Fruit fly (Drosophila melanogaster) whole organism, embryonic: Measurements from ENCODE around the gene Ctl1.

Source experiments
- ATbp ChIP-seq: fragments of 200-800 bp; sonication (Bioruptor generic); optimal IDR thresholded peaks from 2 replicates; lab custom pipeline; 2017; ENCODE audit warnings: missing biosample characterization, mild to moderate bottlenecking, missing genetic modification characterization, missing genetic modification reagents
- Adf1 ChIP-seq: fragments of 200-800 bp; sonication (Bioruptor generic); IDR thresholded peaks from 2 replicates; pipeline ENCODE4 v1.3.6; 2022; ENCODE audit warnings: missing biosample characterization, missing genetic modification characterization
- B-H2 ChIP-seq: fragments of 200-800 bp; sonication (Bioruptor generic); optimal IDR thresholded peaks from 2 replicates; lab custom pipeline; 2018; ENCODE audit warnings: missing biosample characterization, mild to moderate bottlenecking, missing genetic modification characterization
- CG12659 ChIP-seq: fragments of 200-800 bp; sonication (Bioruptor generic); optimal IDR thresholded peaks from 3 replicates; lab custom pipeline; 2017; ENCODE audit warnings: mild to moderate bottlenecking, missing biosample characterization, missing genetic modification reagents, missing genetic modification characterization
- CG13894 ChIP-seq: fragments of 200-800 bp; sonication (Bioruptor generic); optimal IDR thresholded peaks from 3 replicates; lab custom pipeline; 2018; ENCODE audit warnings: missing biosample characterization, mild to moderate bottlenecking, missing genetic modification characterization, moderate library complexity
- CG15479 ChIP-seq: fragments of 200-800 bp; sonication (Bioruptor generic); optimal IDR thresholded peaks from 3 replicates; lab custom pipeline; 2019; ENCODE audit warnings: missing biosample characterization, mild to moderate bottlenecking, missing genetic modification characterization, moderate library complexity
- CG15514 ChIP-seq: fragments of 200-800 bp; sonication (Bioruptor generic); optimal IDR thresholded peaks from 3 replicates; lab custom pipeline; 2017; ENCODE audit warnings: missing biosample characterization, missing genetic modification characterization, mild to moderate bottlenecking, moderate library complexity, missing genetic modification reagents
- CG16863 ChIP-seq: fragments of 200-800 bp; sonication (Bioruptor generic); optimal IDR thresholded peaks from 3 replicates; lab custom pipeline; 2016; ENCODE audit warnings: missing biosample characterization, missing genetic modification characterization
- CG18764 ChIP-seq: fragments of 200-800 bp; sonication (Bioruptor generic); optimal IDR thresholded peaks from 3 replicates; lab custom pipeline; 2016; ENCODE audit warnings: missing biosample characterization, missing genetic modification characterization
- CG2116 ChIP-seq: fragments of 200-800 bp; sonication (Bioruptor generic); optimal IDR thresholded peaks from 3 replicates; lab custom pipeline; 2018; ENCODE audit warnings: missing biosample characterization, mild to moderate bottlenecking, missing genetic modification characterization
- CG2678 ChIP-seq: fragments of 200-800 bp; sonication (Bioruptor generic); optimal IDR thresholded peaks from 3 replicates; lab custom pipeline; 2019; ENCODE audit warnings: missing biosample characterization, mild to moderate bottlenecking, missing genetic modification characterization, moderate library complexity
- CG31365 ChIP-seq: fragments of 200-800 bp; sonication (Bioruptor generic); optimal IDR thresholded peaks from 2 replicates; lab custom pipeline; 2018; ENCODE audit warnings: missing biosample characterization, mild to moderate bottlenecking, missing genetic modification characterization
- CG3847 ChIP-seq: fragments of 200-800 bp; sonication (Bioruptor generic); IDR thresholded peaks from 2 replicates; pipeline ENCODE4 v1.3.6; 2022; ENCODE audit warnings: missing biosample characterization, missing genetic modification characterization
- CG43689 ChIP-seq: fragments of 200-800 bp; sonication (Bioruptor generic); IDR thresholded peaks from 2 replicates; pipeline ENCODE4 v1.3.6; 2022; ENCODE audit warnings: missing biosample characterization, missing genetic modification characterization
- CG4707 ChIP-seq: fragments of 200-800 bp; sonication (Bioruptor generic); optimal IDR thresholded peaks from 2 replicates; lab custom pipeline; 2018; ENCODE audit warnings: missing biosample characterization, mild to moderate bottlenecking, missing genetic modification characterization, moderate library complexity
- CG4854 ChIP-seq: fragments of 200-800 bp; sonication (Bioruptor generic); optimal IDR thresholded peaks from 2 replicates; lab custom pipeline; 2016; ENCODE audit warnings: missing biosample characterization, missing genetic modification characterization, inconsistent platforms
- CG6683 ChIP-seq: fragments of 200-800 bp; sonication (Bioruptor generic); optimal IDR thresholded peaks from 2 replicates; lab custom pipeline; 2017; ENCODE audit warnings: missing biosample characterization, mild to moderate bottlenecking, missing genetic modification characterization, missing genetic modification reagents
- CG7357 ChIP-seq: fragments of 200-800 bp; sonication (Bioruptor generic); IDR thresholded peaks from 3 replicates; pipeline ENCODE4 v1.3.6; 2022; ENCODE audit warnings: missing biosample characterization, missing genetic modification characterization
- CG7372 ChIP-seq: fragments of 200-800 bp; sonication (Bioruptor generic); IDR thresholded peaks from 2 replicates; pipeline ENCODE4 v1.3.6; 2022; ENCODE audit warnings: missing biosample characterization, missing genetic modification characterization
- Fer2 ChIP-seq: fragments of 200-800 bp; sonication (Bioruptor generic); optimal IDR thresholded peaks from 2 replicates; lab custom pipeline; 2018; ENCODE audit warnings: missing biosample characterization, mild to moderate bottlenecking, missing genetic modification characterization, moderate library complexity
- Gug ChIP-seq: fragments of 200-800 bp; sonication (Bioruptor generic); IDR thresholded peaks from 4 replicates; pipeline ENCODE4 v1.3.6; 2022; ENCODE audit warnings: missing biosample characterization, missing genetic modification characterization
- HLHmδ ChIP-seq: fragments of 200-800 bp; sonication (Bioruptor generic); optimal IDR thresholded peaks from 2 replicates; lab custom pipeline; 2018; ENCODE audit warnings: missing biosample characterization, mild to moderate bottlenecking, missing genetic modification characterization, moderate library complexity
- Mad ChIP-seq: fragments of 200-800 bp; sonication (Bioruptor generic); optimal IDR thresholded peaks from 2 replicates; lab custom pipeline; 2016; ENCODE audit warnings: missing biosample characterization, missing genetic modification characterization
- Oaz ChIP-seq: fragments of 200-800 bp; sonication (Bioruptor generic); IDR thresholded peaks from 2 replicates; pipeline ENCODE4 v1.3.6; 2022; ENCODE audit warnings: missing biosample characterization, missing genetic modification characterization
- Ptx1 ChIP-seq: fragments of 200-800 bp; sonication (Bioruptor generic); IDR thresholded peaks from 2 replicates; pipeline ENCODE4 v1.3.6; 2022; ENCODE audit warnings: missing biosample characterization, missing genetic modification characterization
- Side ChIP-seq: fragments of 200-800 bp; sonication (Bioruptor generic); optimal IDR thresholded peaks from 2 replicates; lab custom pipeline; 2016; ENCODE audit warnings: missing biosample characterization, missing genetic modification characterization
- ara ChIP-seq: fragments of 200-800 bp; sonication (Bioruptor generic); IDR thresholded peaks from 2 replicates; pipeline ENCODE4 v1.3.6; 2022; ENCODE audit warnings: missing biosample characterization, missing genetic modification characterization
- ase ChIP-seq: fragments of 200-800 bp; sonication (Bioruptor generic); IDR thresholded peaks from 3 replicates; pipeline ENCODE4 v1.3.6; 2022; ENCODE audit warnings: missing biosample characterization, missing genetic modification characterization
- bab2 ChIP-seq: fragments of 200-800 bp; sonication (Bioruptor generic); optimal IDR thresholded peaks from 2 replicates; lab custom pipeline; 2016; ENCODE audit warnings: missing biosample characterization, missing genetic modification characterization
- crc ChIP-seq: fragments of 200-800 bp; sonication (Bioruptor generic); optimal IDR thresholded peaks from 2 replicates; lab custom pipeline; 2016; ENCODE audit warnings: missing biosample characterization, missing genetic modification characterization
- dimm ChIP-seq: fragments of 200-800 bp; sonication (Bioruptor generic); IDR thresholded peaks from 2 replicates; pipeline ENCODE4 v1.3.6; 2022; ENCODE audit warnings: missing biosample characterization, missing genetic modification characterization
- emc ChIP-seq: fragments of 200-800 bp; sonication (Bioruptor generic); optimal IDR thresholded peaks from 2 replicates; lab custom pipeline; 2016; ENCODE audit warnings: missing biosample characterization, missing genetic modification characterization
- ems ChIP-seq: fragments of 200-800 bp; sonication (Bioruptor generic); optimal IDR thresholded peaks from 3 replicates; lab custom pipeline; 2016; ENCODE audit warnings: missing biosample characterization, missing genetic modification characterization
- fru ChIP-seq: fragments of >200 bp; optimal IDR thresholded peaks from 2 replicates; lab custom pipeline; 2017
- gce ChIP-seq: fragments of 200-800 bp; sonication (Bioruptor generic); IDR thresholded peaks from 3 replicates; pipeline ENCODE4 v1.3.6; 2022; ENCODE audit warnings: missing biosample characterization, missing genetic modification characterization
- gsb ChIP-seq: fragments of 200-800 bp; sonication (Bioruptor generic); IDR thresholded peaks from 2 replicates; pipeline ENCODE4 v1.3.6; 2022; ENCODE audit warnings: missing biosample characterization, missing genetic modification characterization
- gsb-n ChIP-seq: fragments of 200-800 bp; sonication (Bioruptor generic); optimal IDR thresholded peaks from 3 replicates; lab custom pipeline; 2018; ENCODE audit warnings: missing biosample characterization, mild to moderate bottlenecking, missing genetic modification characterization
- gt ChIP-seq: fragments of 200-800 bp; sonication (Bioruptor generic); IDR thresholded peaks from 2 replicates; pipeline ENCODE4 v1.3.6; 2022; ENCODE audit warnings: missing biosample characterization, missing genetic modification characterization
- jumu ChIP-seq: fragments of 200-800 bp; sonication (Bioruptor generic); optimal IDR thresholded peaks from 3 replicates; lab custom pipeline; 2016; ENCODE audit warnings: missing biosample characterization, missing genetic modification characterization
- lilli ChIP-seq: fragments of 200-800 bp; sonication (Bioruptor generic); optimal IDR thresholded peaks from 3 replicates; lab custom pipeline; 2016; ENCODE audit warnings: missing biosample characterization, missing genetic modification characterization
- lmd ChIP-seq: fragments of 200-800 bp; sonication (Bioruptor generic); IDR thresholded peaks from 2 replicates; pipeline ENCODE4 v1.3.6; 2022; ENCODE audit warnings: missing biosample characterization, missing genetic modification characterization
- lola ChIP-seq, 3 experiments: fragments of >200 bp in 2 of 3; fragments of 200-800 bp in 1 of 3; sonication (Bioruptor generic) in 1 of 3; optimal IDR thresholded peaks; 2 replicates each; lab custom pipeline; 2017 to 2019; ENCODE audit warnings: missing biosample characterization in 3 of 3, missing genetic modification characterization in 3 of 3, mild to moderate bottlenecking in 1 of 3, moderate library complexity in 1 of 3
- nom ChIP-seq: fragments of 200-800 bp; sonication (Bioruptor generic); optimal IDR thresholded peaks from 2 replicates; lab custom pipeline; 2017; ENCODE audit warnings: missing biosample characterization, missing genetic modification characterization, mild to moderate bottlenecking, moderate library complexity, missing genetic modification reagents
- pnt ChIP-seq: fragments of 200-800 bp; sonication (Bioruptor generic); optimal IDR thresholded peaks from 3 replicates; lab custom pipeline; 2016; ENCODE audit warnings: missing biosample characterization, missing genetic modification characterization
- pros ChIP-seq: fragments of 200-800 bp; sonication (Bioruptor generic); optimal IDR thresholded peaks from 3 replicates; lab custom pipeline; 2019; ENCODE audit warnings: missing biosample characterization, mild to moderate bottlenecking, missing genetic modification characterization, moderate library complexity
- ranshi ChIP-seq: fragments of 200-800 bp; sonication (Bioruptor generic); IDR thresholded peaks from 2 replicates; pipeline ENCODE4 v1.3.6; 2022; ENCODE audit warnings: missing biosample characterization, missing genetic modification characterization
- sim ChIP-seq: fragments of 200-800 bp; sonication (Bioruptor generic); IDR thresholded peaks from 2 replicates; pipeline ENCODE4 v1.3.6; 2022; ENCODE audit warnings: missing biosample characterization, missing genetic modification characterization
- so ChIP-seq: fragments of 200-800 bp; sonication (Bioruptor generic); IDR thresholded peaks from 3 replicates; pipeline ENCODE4 v1.3.6; 2022; ENCODE audit warnings: missing biosample characterization, missing genetic modification characterization
- sug ChIP-seq: fragments of 200-800 bp; optimal IDR thresholded peaks from 2 replicates; lab custom pipeline; 2019; ENCODE audit warnings: missing biosample characterization, mild to moderate bottlenecking, missing genetic modification characterization, moderate library complexity
- wdn ChIP-seq: fragments of 200-800 bp; sonication (Bioruptor generic); IDR thresholded peaks from 2 replicates; pipeline ENCODE4 v1.3.6; 2022; ENCODE audit warnings: missing biosample characterization, missing genetic modification characterization
- wek ChIP-seq: fragments of 200-800 bp; sonication (Bioruptor generic); optimal IDR thresholded peaks from 3 replicates; lab custom pipeline; 2018; ENCODE audit warnings: missing biosample characterization, mild to moderate bottlenecking, missing genetic modification characterization, moderate library complexity

Gene Ctl1

dm6 chr3L:4269920-4270319, 7.8 kb upstream of the Ctl1 start (continued):
- TF ChIP-seq CG13894 (tag; lab: Kevin White, UChicago) = no peak
- peak; percentile 48 for TF ChIP-seq nom (GFP tag; lab: Kevin White, UChicago)
- 0 out of 2 replicates have a peak, but pooled peaks have one; percentile 35 for TF ChIP-seq sim (GFP tag; lab: Robert Waterston, UW)
- TF ChIP-seq dimm = no peak
- TF ChIP-seq emc = no peak
- no peak for TF ChIP-seq Side (GFP tag; lab: Kevin White, UChicago)
- TF ChIP-seq sug = no peak
- peak; percentile 61; the same call in 1 of the 3 replicates for TF ChIP-seq gce
- no peak for TF ChIP-seq Adf1 (GFP tag; lab: Robert Waterston, UW)
- TF ChIP-seq ATbp (GFP tag; lab: Kevin White, UChicago) = peak; percentile 69
- TF ChIP-seq lmd (GFP tag; lab: Robert Waterston, UW) = peak; percentile 66
- TF ChIP-seq CG4707 (GFP tag; lab: Kevin White, UChicago) = peak; percentile 33
- peak; percentile 36 for TF ChIP-seq CG18764 (GFP tag; lab: Kevin White, UChicago)
- peak; percentile 61 for TF ChIP-seq gsb-n (tag; lab: Kevin White, UChicago)
- TF ChIP-seq ranshi = peak; percentile 51; the same call in 1 of the 2 replicates
- peak; percentile 47 for TF ChIP-seq CG6683 (GFP tag; lab: Kevin White, UChicago)
- peak; percentile 59; the same call in 2 of the 3 replicates for TF ChIP-seq so (GFP tag; lab: Robert Waterston, UW)
- TF ChIP-seq Mad (GFP tag; lab: Kevin White, UChicago) = no peak
- TF ChIP-seq CG12659 = peak; percentile 65
- peak in 1 of 3 experiments; percentile 77 for TF ChIP-seq lola (GFP tag; optimal IDR thresholded peaks at IDR 0.05; lab: Kevin White, UChicago)
- TF ChIP-seq pnt (GFP tag; lab: Kevin White, UChicago) = no peak
- no peak for TF ChIP-seq pros (GFP tag; lab: Kevin White, UChicago)
- TF ChIP-seq wdn (GFP tag; lab: Robert Waterston, UW) = 0 out of 2 replicates have a peak, but pooled peaks have one; percentile 7
- peak; percentile 79 for TF ChIP-seq Ptx1 (GFP tag; lab: Robert Waterston, UW)
- peak; percentile 38; the same call in 1 of the 3 replicates for TF ChIP-seq CG7357 (GFP tag; lab: Robert Waterston, UW)
- TF ChIP-seq CG31365 (tag; lab: Kevin White, UChicago) = no peak
- peak; percentile 17 for TF ChIP-seq CG2116
- TF ChIP-seq crc (GFP tag; lab: Kevin White, UChicago) = no peak
- TF ChIP-seq gt (GFP tag; lab: Robert Waterston, UW) = 0 out of 2 replicates have a peak, but pooled peaks have one; percentile 7
- TF ChIP-seq Gug (GFP tag; lab: Robert Waterston, UW) = 0 out of 4 replicates have a peak, but pooled peaks have one; percentile 8
- peak; percentile 75 for TF ChIP-seq ara
- peak; percentile 16 for TF ChIP-seq Fer2 (tag; lab: Kevin White, UChicago)
- no peak for TF ChIP-seq jumu
- peak; percentile 34; the same call in 1 of the 2 replicates for TF ChIP-seq CG3847 (GFP tag; lab: Robert Waterston, UW)
- TF ChIP-seq Oaz (GFP tag; lab: Robert Waterston, UW) = peak; percentile 31; the same call in 1 of the 2 replicates
- no peak for TF ChIP-seq CG43689 (GFP tag; lab: Robert Waterston, UW)
- no peak for TF ChIP-seq wek (GFP tag; lab: Kevin White, UChicago)
- no peak for TF ChIP-seq fru (lab: Kevin White, UChicago)
- no peak for TF ChIP-seq CG16863 (GFP tag; lab: Kevin White, UChicago)
- peak; percentile 41; the same call in 1 of the 2 replicates for TF ChIP-seq gsb (GFP tag; lab: Robert Waterston, UW)
- TF ChIP-seq CG15514 (GFP tag; lab: Kevin White, UChicago) = peak; percentile 20
- peak; percentile 47; the same call in 1 of the 2 replicates for TF ChIP-seq CG7372 (GFP tag; lab: Robert Waterston, UW)
- no peak for TF ChIP-seq HLHmδ
- TF ChIP-seq bab2 (GFP tag; lab: Kevin White, UChicago) = no peak
- TF ChIP-seq ase (GFP tag; lab: Robert Waterston, UW) = peak; percentile 37; the same call in 1 of the 3 replicates
- no peak for TF ChIP-seq CG15479
- no peak for TF ChIP-seq ems (GFP tag; lab: Kevin White, UChicago)
- no peak for TF ChIP-seq B-H2 (GFP tag; lab: Kevin White, UChicago)
- TF ChIP-seq lilli = no peak
- TF ChIP-seq CG2678 (tag; lab: Kevin White, UChicago) = peak; percentile 88
- TF ChIP-seq CG4854 (GFP tag; lab: Kevin White, UChicago) = no peak
